Fruit fly (Drosophila melanogaster) whole organism, prepupa: ENCODE results near the gene CG12713.

Experiments
- Blimp-1 ChIP-seq: fragments of 200-800 bp; sonication (Bioruptor generic); optimal IDR thresholded peaks from 3 replicates; lab custom pipeline; 2017; ENCODE audit warnings: missing biosample characterization, missing genetic modification characterization, mild to moderate bottlenecking, moderate library complexity, missing genetic modification reagents
- CG11294 ChIP-seq: fragments of 200-800 bp; sonication (Bioruptor generic); IDR thresholded peaks from 2 replicates; pipeline ENCODE4 v1.3.6; 2022; ENCODE audit warnings: missing biosample characterization, missing genetic modification characterization
- CG16779 ChIP-seq: fragments of 200-800 bp; sonication (Bioruptor generic); optimal IDR thresholded peaks from 3 replicates; lab custom pipeline; 2017; ENCODE audit warnings: missing biosample characterization, mild to moderate bottlenecking, missing genetic modification characterization
- Ets96B ChIP-seq: fragments of 200-800 bp; optimal IDR thresholded peaks from 2 replicates; lab custom pipeline; 2019; ENCODE audit warnings: missing biosample characterization, mild to moderate bottlenecking, missing genetic modification characterization, moderate library complexity
- Gug ChIP-seq: fragments of 200-800 bp; sonication (Bioruptor generic); IDR thresholded peaks from 2 replicates; pipeline ENCODE4 v1.3.6; 2022; ENCODE audit warnings: missing biosample characterization, missing genetic modification characterization
- dac ChIP-seq: fragments of 200-800 bp; sonication (Bioruptor generic); optimal IDR thresholded peaks from 2 replicates; lab custom pipeline; 2017; ENCODE audit warnings: missing biosample characterization, mild to moderate bottlenecking, missing genetic modification characterization

- peak; percentile 85 for TF ChIP-seq Blimp-1 (GFP tag; lab: Kevin White, UChicago)
- peak; percentile 58; the same call in 1 of the 2 replicates for TF ChIP-seq CG11294 (GFP tag; lab: Robert Waterston, UW)
- no peak for TF ChIP-seq dac (GFP tag; lab: Kevin White, UChicago)
- TF ChIP-seq Gug (GFP tag; lab: Robert Waterston, UW), result peak; percentile 57
- TF ChIP-seq CG16779, result no peak
- TF ChIP-seq Ets96B, result peak; percentile 86
Measured at dm6 chr3L:15826985-15827635, 5.2 kb upstream of the CG12713 start.
